Fruit fly (Drosophila melanogaster) whole organism, pupa: Measurements from ENCODE around the gene SdicB.

ENCODE experiments used
- CG10348 ChIP-seq: fragments of 200-800 bp; sonication (Bioruptor generic); IDR thresholded peaks from 2 replicates; pipeline ENCODE4 v1.3.6; 2022; ENCODE audit warnings: missing biosample characterization, missing genetic modification characterization
- CG12605 ChIP-seq: fragments of 200-800 bp; sonication (Bioruptor generic); IDR thresholded peaks from 2 replicates; pipeline ENCODE4 v1.3.6; 2022; ENCODE audit warnings: missing biosample characterization, missing genetic modification characterization
- CG13204 ChIP-seq: fragments of 200-800 bp; sonication (Bioruptor generic); optimal IDR thresholded peaks from 2 replicates; lab custom pipeline; 2018; ENCODE audit warnings: missing biosample characterization, mild to moderate bottlenecking, missing genetic modification characterization, moderate library complexity
- CG14655 ChIP-seq: fragments of 200-800 bp; sonication (Bioruptor generic); optimal IDR thresholded peaks from 3 replicates; lab custom pipeline; 2017; ENCODE audit warnings: mild to moderate bottlenecking, missing biosample characterization, missing genetic modification reagents, missing genetic modification characterization
- CG15710 ChIP-seq: fragments of 200-800 bp; sonication (Bioruptor generic); optimal IDR thresholded peaks from 2 replicates; lab custom pipeline; 2018; ENCODE audit warnings: missing biosample characterization, mild to moderate bottlenecking, missing genetic modification characterization, moderate library complexity
- CG17806 ChIP-seq: fragments of 200-800 bp; sonication (Bioruptor generic); optimal IDR thresholded peaks from 2 replicates; lab custom pipeline; 2018; ENCODE audit warnings: missing biosample characterization, mild to moderate bottlenecking, missing genetic modification characterization, moderate library complexity
- CG32121 ChIP-seq: fragments of 200-800 bp; sonication (Bioruptor generic); IDR thresholded peaks from 2 replicates; pipeline ENCODE4 v1.3.6; 2022; ENCODE audit warnings: missing biosample characterization, missing genetic modification characterization
- CG34367 ChIP-seq: fragments of 200-800 bp; sonication (Bioruptor generic); optimal IDR thresholded peaks from 2 replicates; lab custom pipeline; 2018; ENCODE audit warnings: missing biosample characterization, mild to moderate bottlenecking, missing genetic modification characterization
- CG4496 ChIP-seq: fragments of 200-800 bp; sonication (Bioruptor generic); IDR thresholded peaks from 3 replicates; pipeline ENCODE4 v1.3.6; 2022; ENCODE audit warnings: missing biosample characterization, missing genetic modification characterization
- CG8159 ChIP-seq: fragments of 200-800 bp; sonication (Bioruptor generic); optimal IDR thresholded peaks from 3 replicates; lab custom pipeline; 2018; ENCODE audit warnings: missing biosample characterization, mild to moderate bottlenecking, missing genetic modification characterization, moderate library complexity
- CG8301 ChIP-seq: fragments of 200-800 bp; sonication (Bioruptor generic); optimal IDR thresholded peaks from 2 replicates; lab custom pipeline; 2018; ENCODE audit warnings: missing biosample characterization, mild to moderate bottlenecking, missing genetic modification characterization
- CG9948 ChIP-seq: fragments of 200-800 bp; sonication (Bioruptor generic); optimal IDR thresholded peaks from 2 replicates; lab custom pipeline; 2018; ENCODE audit warnings: missing biosample characterization, mild to moderate bottlenecking, missing genetic modification characterization, moderate library complexity
- D1 ChIP-seq: fragments of 200-800 bp; sonication (Bioruptor generic); optimal IDR thresholded peaks from 2 replicates; lab custom pipeline; 2018; ENCODE audit warnings: missing biosample characterization, mild to moderate bottlenecking, missing genetic modification characterization, moderate library complexity
- EcR ChIP-seq: fragments of 200-800 bp; sonication (Bioruptor generic); optimal IDR thresholded peaks from 3 replicates; lab custom pipeline; 2019; ENCODE audit warnings: missing biosample characterization, missing genetic modification characterization, mild to moderate bottlenecking, moderate library complexity, missing genetic modification reagents
- Ets98B ChIP-seq: fragments of 200-800 bp; sonication (Bioruptor generic); IDR thresholded peaks from 2 replicates; pipeline ENCODE4 v1.3.6; 2022; ENCODE audit warnings: missing biosample characterization, missing genetic modification characterization
- Pif1A ChIP-seq: fragments of 200-800 bp; sonication (Bioruptor generic); optimal IDR thresholded peaks from 3 replicates; lab custom pipeline; 2016; ENCODE audit warnings: missing biosample characterization, missing genetic modification characterization
- Pif1B ChIP-seq: fragments of 200-800 bp; sonication (Bioruptor generic); optimal IDR thresholded peaks from 3 replicates; lab custom pipeline; 2016; ENCODE audit warnings: missing biosample characterization, missing genetic modification characterization
- Snoo ChIP-seq: fragments of 200-800 bp; sonication (Bioruptor generic); optimal IDR thresholded peaks from 3 replicates; lab custom pipeline; 2017; ENCODE audit warnings: missing biosample characterization, mild to moderate bottlenecking, missing genetic modification characterization, inconsistent platforms
- fd96Ca ChIP-seq: fragments of 200-800 bp; sonication (Bioruptor generic); IDR thresholded peaks from 3 replicates; pipeline ENCODE4 v1.3.6; 2022; ENCODE audit warnings: missing biosample characterization, missing genetic modification characterization
- gl ChIP-seq: fragments of 200-800 bp; sonication (Bioruptor generic); optimal IDR thresholded peaks from 2 replicates; lab custom pipeline; 2018; ENCODE audit warnings: missing biosample characterization, mild to moderate bottlenecking, missing genetic modification characterization
- rn ChIP-seq: fragments of 200-800 bp; sonication (Bioruptor generic); IDR thresholded peaks from 2 replicates; pipeline ENCODE4 v1.3.6; 2022; ENCODE audit warnings: missing biosample characterization, missing genetic modification characterization

The SdicB gene

DNA sequence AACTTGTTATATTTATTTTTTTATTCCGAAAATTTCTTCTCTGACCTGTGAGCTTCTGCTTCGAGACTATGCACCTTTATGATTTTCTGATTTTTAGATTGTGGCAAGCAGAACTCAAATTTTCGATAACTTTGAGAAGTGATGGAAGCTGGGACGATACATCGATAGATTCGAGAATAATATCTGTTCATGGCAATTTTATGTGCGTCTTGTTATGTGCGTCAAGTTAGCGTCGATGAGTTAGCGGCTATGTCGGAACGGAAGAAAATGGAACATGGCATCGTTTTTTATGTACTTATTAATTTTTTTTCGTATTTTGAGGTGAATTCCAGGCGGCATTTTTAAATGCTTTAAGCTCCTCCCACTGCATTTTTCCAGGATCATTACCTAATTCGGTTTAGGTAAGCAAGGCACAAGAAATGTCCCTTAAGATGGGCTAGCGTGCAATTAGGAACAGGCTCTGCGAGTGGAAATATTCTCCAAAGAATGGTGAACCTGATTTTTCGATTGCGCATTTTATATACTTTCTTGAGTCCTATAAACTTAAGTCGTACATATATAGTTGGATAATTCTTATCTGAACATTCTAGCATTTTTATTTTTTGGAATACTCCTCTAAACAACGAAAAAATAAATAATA is 43.5 kb downstream of the SdicB start, which contains the start of gene Phf7:
Gene Phf7 (minus strand): TSS at position 58 of the 640 bp plus-strand sequence.
- TF ChIP-seq CG15710 (tag; lab: Kevin White, UChicago) (peak; percentile 0), fd96Ca (GFP tag; lab: Robert Waterston, UW) (peak; percentile 10; the same call in 1 of the 3 replicates), CG10348 (no peak)

- TF ChIP-seq CG14655 (GFP tag; lab: Kevin White, UChicago) (no peak), gl (tag; lab: Kevin White, UChicago) (no peak), Pif1B (GFP tag; lab: Kevin White, UChicago) (no peak), CG34367 (no peak), CG8159 (tag; lab: Kevin White, UChicago) (no peak), CG12605 (GFP tag; lab: Robert Waterston, UW) (no peak), D1 (no peak), CG9948 (tag; lab: Kevin White, UChicago) (no peak), CG13204 (GFP tag; lab: Kevin White, UChicago) (no peak), CG8301 (no peak), CG17806 (tag; lab: Kevin White, UChicago) (no peak), rn (GFP tag; lab: Robert Waterston, UW) (no peak), CG32121 (GFP tag; lab: Robert Waterston, UW) (no peak), Ets98B (GFP tag; lab: Robert Waterston, UW) (no peak)
These were observed 46.8 kb downstream of the SdicB start for dm6 chrX:20162586-20162985.

- TF ChIP-seq Ets98B (GFP tag; lab: Robert Waterston, UW) (no peak), CG4496 (0 out of 3 replicates have a peak, but pooled peaks have one; percentile 20), CG15710 (tag; lab: Kevin White, UChicago) (peak; percentile 3)
These were observed 49.7 kb downstream of the SdicB start, which contains the start of gene Rab35 for dm6 chrX:20159679-20160140. Gene Rab35, minus strand, starts transcription at chrX:20159872.

DNA sequence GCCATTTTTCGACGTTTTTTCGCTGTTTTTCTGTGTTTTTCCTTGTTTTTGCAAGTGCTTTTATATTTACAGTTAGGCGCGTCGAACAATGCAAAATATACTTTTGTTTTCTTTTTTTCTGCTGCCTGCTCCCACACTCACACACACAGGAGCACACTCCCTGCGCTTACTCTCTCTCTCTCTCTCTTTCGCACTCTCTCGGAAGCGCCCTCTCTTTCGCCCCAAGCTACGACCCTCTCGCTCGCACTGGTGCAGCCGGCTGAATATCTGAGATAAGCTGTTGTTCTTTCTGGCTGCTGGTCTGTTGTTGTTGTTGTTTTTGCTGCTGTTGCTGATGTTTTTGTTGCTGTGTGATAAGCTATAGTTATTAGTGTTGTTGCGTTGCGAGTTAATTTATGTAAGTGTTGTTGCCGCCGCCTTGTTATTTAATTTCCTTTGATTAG is 50.4 kb downstream of the SdicB start:
- TF ChIP-seq Snoo (tag; lab: Kevin White, UChicago) (peak; percentile 42), rn (GFP tag; lab: Robert Waterston, UW) (0 out of 2 replicates have a peak, but pooled peaks have one; percentile 3), CG32121 (GFP tag; lab: Robert Waterston, UW) (peak; percentile 48; the same call in 1 of the 2 replicates), Ets98B (GFP tag; lab: Robert Waterston, UW) (peak; percentile 50; the same call in 1 of the 2 replicates), Pif1B (GFP tag; lab: Kevin White, UChicago) (peak; percentile 19), CG8301 (peak; percentile 14), EcR (GFP tag; lab: Kevin White, UChicago) (peak; percentile 9), D1 (no peak), CG34367 (peak; percentile 2), CG15710 (tag; lab: Kevin White, UChicago) (peak; percentile 24), CG4496 (peak; percentile 62; the same call in 2 of the 3 replicates), CG9948 (tag; lab: Kevin White, UChicago) (no peak), CG14655 (GFP tag; lab: Kevin White, UChicago) (no peak), CG13204 (GFP tag; lab: Kevin White, UChicago) (peak; percentile 49), gl (tag; lab: Kevin White, UChicago) (peak; percentile 10), CG17806 (tag; lab: Kevin White, UChicago) (peak; percentile 8), CG8159 (tag; lab: Kevin White, UChicago) (peak; percentile 17), Pif1A (GFP tag; lab: Kevin White, UChicago) (peak; percentile 39), CG10348 (no peak), CG12605 (GFP tag; lab: Robert Waterston, UW) (peak; percentile 64; the same call in 1 of the 2 replicates), fd96Ca (GFP tag; lab: Robert Waterston, UW) (peak; percentile 50; the same call in 1 of the 3 replicates)
- TF ChIP-seq, all 21 proteins: peak for 17

- TF ChIP-seq Pif1A (GFP tag; lab: Kevin White, UChicago) (no peak), CG14655 (GFP tag; lab: Kevin White, UChicago) (no peak), Pif1B (GFP tag; lab: Kevin White, UChicago) (no peak), CG13204 (GFP tag; lab: Kevin White, UChicago) (no peak), CG34367 (no peak), CG12605 (GFP tag; lab: Robert Waterston, UW) (no peak), CG8159 (tag; lab: Kevin White, UChicago) (no peak), CG32121 (GFP tag; lab: Robert Waterston, UW) (no peak), fd96Ca (GFP tag; lab: Robert Waterston, UW) (no peak), CG9948 (tag; lab: Kevin White, UChicago) (no peak)
These were observed 50.9 kb downstream of the SdicB start for dm6 chrX:20158491-20158890.

- TF ChIP-seq CG8159 (tag; lab: Kevin White, UChicago), result no peak
- TF ChIP-seq Pif1A (GFP tag; lab: Kevin White, UChicago), result no peak
- no peak for TF ChIP-seq CG14655 (GFP tag; lab: Kevin White, UChicago)
- no peak for TF ChIP-seq CG32121 (GFP tag; lab: Robert Waterston, UW)
These were observed 53.5 kb downstream of the SdicB start for dm6 chrX:20155947-20156346.
